Worm (Caenorhabditis elegans) whole organism, L4 larva: ENCODE results near the gene R07C12.3.

Experiments used
- F44E2.7 ChIP-seq: fragments of 200-800 bp; sonication (Bioruptor generic); IDR thresholded peaks from 2 replicates; pipeline ENCODE4 v2.1.2; 2022; ENCODE audit warnings: missing genetic modification characterization, missing compliant biosample characterization
- F49E8.2 ChIP-seq: sonication (generic microtip); optimal IDR thresholded peaks from 2 replicates; lab custom pipeline; 2016; ENCODE audit warnings: missing compliant biosample characterization, mild to moderate bottlenecking, missing genetic modification characterization, borderline replicate concordance
- T26A8.4 ChIP-seq: fragments of 200-800 bp; sonication (Bioruptor generic); IDR thresholded peaks from 2 replicates; pipeline ENCODE4 v1.3.6; 2022; ENCODE audit warnings: missing genetic modification characterization, missing compliant biosample characterization
- Y105C5A.15 ChIP-seq: fragments of 200-800 bp; sonication (Bioruptor generic); IDR thresholded peaks from 2 replicates; pipeline ENCODE4 v1.3.6; 2022; ENCODE audit warnings: missing genetic modification characterization, missing compliant biosample characterization
- Y48G9A.11 ChIP-seq: fragments of 200-800 bp; sonication (Bioruptor generic); IDR thresholded peaks from 2 replicates; pipeline ENCODE4 v1.3.6; 2022; ENCODE audit warnings: missing genetic modification reagents, missing genetic modification characterization, missing compliant biosample characterization
- Y5F2A.4 ChIP-seq: fragments of 200-800 bp; sonication (Bioruptor generic); optimal IDR thresholded peaks from 2 replicates; lab custom pipeline; 2018; ENCODE audit warnings: mild to moderate bottlenecking, missing genetic modification characterization, missing compliant biosample characterization
- ZK337.2 ChIP-seq: fragments of 200-800 bp; sonication (Bioruptor generic); IDR thresholded peaks from 2 replicates; pipeline ENCODE4 v1.3.6; 2022; ENCODE audit warnings: missing genetic modification reagents, missing genetic modification characterization, missing compliant biosample characterization
- ama-1 ChIP-seq: fragments of 150-350 bp; optimal IDR thresholded peaks from 2 replicates; lab custom pipeline; 2014; ENCODE audit warnings: inconsistent platforms, mixed read lengths
- arid-1 ChIP-seq: fragments of 200-800 bp; sonication (Bioruptor generic); conservative IDR thresholded peaks from 2 replicates; pipeline ENCODE4 v1.3.6; 2022; ENCODE audit warnings: missing genetic modification reagents, missing genetic modification characterization, missing compliant biosample characterization
- ceh-20 ChIP-seq: fragments of 200-800 bp; sonication (Bioruptor generic); IDR thresholded peaks from 2 replicates; pipeline ENCODE4 v1.3.6; 2022; ENCODE audit warnings: missing genetic modification reagents, missing genetic modification characterization, missing compliant biosample characterization
- ceh-62 ChIP-seq: sonication (generic microtip); optimal IDR thresholded peaks from 2 replicates; lab custom pipeline; 2017; ENCODE audit warnings: missing biosample characterization, missing genetic modification characterization
- ces-1 ChIP-seq: fragments of 150-350 bp; sonication (generic microtip); optimal IDR thresholded peaks from 4 replicates; lab custom pipeline; 2014; ENCODE audit warnings: missing biosample characterization, missing genetic modification reagents, missing genetic modification characterization
- cey-2 ChIP-seq: sonication (generic microtip); optimal IDR thresholded peaks from 3 replicates; lab custom pipeline; 2017; ENCODE audit warnings: missing genetic modification characterization, mild to moderate bottlenecking, missing compliant biosample characterization, antibody characterized with exemption, borderline replicate concordance; ENCODE audit not compliant: insufficient read depth
- dmd-6 ChIP-seq: fragments of 200-800 bp; sonication (Bioruptor generic); IDR thresholded peaks from 2 replicates; pipeline ENCODE4 v1.3.6; 2022; ENCODE audit warnings: missing genetic modification reagents, missing genetic modification characterization, missing compliant biosample characterization
- dmd-8 ChIP-seq: fragments of 200-800 bp; sonication (Bioruptor generic); IDR thresholded peaks from 2 replicates; pipeline ENCODE4 v1.3.6; 2022; ENCODE audit warnings: missing genetic modification characterization, missing compliant biosample characterization
- dpl-1 ChIP-seq: fragments of 150-350 bp; optimal IDR thresholded peaks from 2 replicates; lab custom pipeline; 2014; ENCODE audit warnings: missing biosample characterization, missing genetic modification reagents, missing genetic modification characterization
- duxl-1 ChIP-seq: sonication (generic microtip); optimal IDR thresholded peaks from 2 replicates; lab custom pipeline; 2016; ENCODE audit warnings: mild to moderate bottlenecking, missing genetic modification characterization, moderate library complexity, missing compliant biosample characterization; ENCODE audit not compliant: poor library complexity
- egl-43 ChIP-seq: fragments of 200-800 bp; sonication (Bioruptor generic); IDR thresholded peaks from 2 replicates; pipeline ENCODE4 v1.3.6; 2022; ENCODE audit warnings: missing genetic modification reagents, missing genetic modification characterization, missing compliant biosample characterization
- fkh-10 ChIP-seq: fragments of 150-350 bp; optimal IDR thresholded peaks from 2 replicates; lab custom pipeline; 2014; ENCODE audit warnings: missing biosample characterization, missing genetic modification reagents, missing genetic modification characterization
- gei-8 ChIP-seq: fragments of 200-800 bp; sonication (Bioruptor generic); optimal IDR thresholded peaks from 2 replicates; lab custom pipeline; 2018; ENCODE audit warnings: mild to moderate bottlenecking, missing genetic modification characterization, missing compliant biosample characterization
- hlh-30 ChIP-seq: sonication (generic microtip); optimal IDR thresholded peaks from 2 replicates; lab custom pipeline; 2017; ENCODE audit warnings: antibody characterized with exemption, mild to moderate bottlenecking, missing genetic modification characterization, missing compliant biosample characterization; ENCODE audit not compliant: insufficient read depth
- lim-7 ChIP-seq: fragments of 200-800 bp; sonication (Bioruptor generic); IDR thresholded peaks from 2 replicates; pipeline ENCODE4 v1.3.6; 2022; ENCODE audit warnings: missing genetic modification characterization, missing compliant biosample characterization
- lin-13 ChIP-seq: fragments of 150-350 bp; optimal IDR thresholded peaks from 2 replicates; lab custom pipeline; 2014; ENCODE audit warnings: missing biosample characterization, missing genetic modification reagents, missing genetic modification characterization
- lin-15B ChIP-seq: fragments of 150-350 bp; sonication (generic microtip); optimal IDR thresholded peaks from 3 replicates; lab custom pipeline; 2014; ENCODE audit warnings: missing biosample characterization, missing genetic modification characterization
- lin-29 ChIP-seq: fragments of 200-800 bp; sonication (Bioruptor generic); IDR thresholded peaks from 2 replicates; pipeline ENCODE4 v1.3.6; 2022; ENCODE audit warnings: missing genetic modification reagents, missing genetic modification characterization, missing compliant biosample characterization
- lin-39 ChIP-seq: fragments of 150-350 bp; optimal IDR thresholded peaks from 2 replicates; lab custom pipeline; 2014; ENCODE audit warnings: missing biosample characterization, missing genetic modification reagents, missing genetic modification characterization
- lir-3 ChIP-seq: sonication (generic microtip); optimal IDR thresholded peaks from 2 replicates; lab custom pipeline; 2016; ENCODE audit warnings: mild to moderate bottlenecking, missing genetic modification characterization, missing compliant biosample characterization
- mep-1 ChIP-seq: fragments of 150-350 bp; sonication (generic microtip); optimal IDR thresholded peaks from 3 replicates; lab custom pipeline; 2014; ENCODE audit warnings: missing biosample characterization, missing genetic modification characterization
- nhr-10 ChIP-seq: fragments of 150-350 bp; optimal IDR thresholded peaks from 2 replicates; lab custom pipeline; 2014; ENCODE audit warnings: missing biosample characterization, missing genetic modification characterization
- nhr-102 ChIP-seq: sonication (generic microtip); optimal IDR thresholded peaks from 2 replicates; lab custom pipeline; 2016; ENCODE audit warnings: mild to moderate bottlenecking, missing genetic modification characterization, moderate library complexity, missing compliant biosample characterization
- nhr-111 ChIP-seq: fragments of 200-800 bp; sonication (Bioruptor generic); optimal IDR thresholded peaks from 2 replicates; lab custom pipeline; 2018; ENCODE audit warnings: mild to moderate bottlenecking, missing genetic modification characterization, missing compliant biosample characterization
- nhr-237 ChIP-seq: sonication (generic microtip); optimal IDR thresholded peaks from 2 replicates; lab custom pipeline; 2017; ENCODE audit warnings: missing biosample characterization, missing genetic modification characterization
- nhr-76 ChIP-seq: fragments of 150-350 bp; optimal IDR thresholded peaks from 2 replicates; lab custom pipeline; 2014; ENCODE audit warnings: missing biosample characterization, missing genetic modification characterization
- nhr-77 ChIP-seq: fragments of 150-350 bp; optimal IDR thresholded peaks from 2 replicates; lab custom pipeline; 2014; ENCODE audit warnings: missing biosample characterization, missing genetic modification characterization
- pqm-1 ChIP-seq: sonication (generic microtip); optimal IDR thresholded peaks from 2 replicates; lab custom pipeline; 2017; ENCODE audit warnings: missing biosample characterization, missing genetic modification characterization
- snpc-1.2 ChIP-seq: fragments of 200-800 bp; sonication (Bioruptor generic); IDR thresholded peaks from 2 replicates; pipeline ENCODE4 v1.3.6; 2022; ENCODE audit warnings: missing genetic modification reagents, missing genetic modification characterization, missing compliant biosample characterization
- snpc-4 ChIP-seq: fragments of 150-350 bp; optimal IDR thresholded peaks from 2 replicates; lab custom pipeline; 2014; ENCODE audit warnings: missing biosample characterization, missing genetic modification characterization
- spr-1 ChIP-seq: sonication (generic microtip); optimal IDR thresholded peaks from 2 replicates; lab custom pipeline; 2016; ENCODE audit warnings: mild to moderate bottlenecking, missing genetic modification characterization, missing compliant biosample characterization
- zfp-2 ChIP-seq: sonication (generic microtip); optimal IDR thresholded peaks from 2 replicates; lab custom pipeline; 2016; ENCODE audit warnings: mild to moderate bottlenecking, missing genetic modification characterization, missing compliant biosample characterization
- ztf-11 ChIP-seq: fragments of 150-350 bp; optimal IDR thresholded peaks from 2 replicates; lab custom pipeline; 2014; ENCODE audit warnings: missing biosample characterization, missing genetic modification characterization

R07C12.3 gene

DNA sequence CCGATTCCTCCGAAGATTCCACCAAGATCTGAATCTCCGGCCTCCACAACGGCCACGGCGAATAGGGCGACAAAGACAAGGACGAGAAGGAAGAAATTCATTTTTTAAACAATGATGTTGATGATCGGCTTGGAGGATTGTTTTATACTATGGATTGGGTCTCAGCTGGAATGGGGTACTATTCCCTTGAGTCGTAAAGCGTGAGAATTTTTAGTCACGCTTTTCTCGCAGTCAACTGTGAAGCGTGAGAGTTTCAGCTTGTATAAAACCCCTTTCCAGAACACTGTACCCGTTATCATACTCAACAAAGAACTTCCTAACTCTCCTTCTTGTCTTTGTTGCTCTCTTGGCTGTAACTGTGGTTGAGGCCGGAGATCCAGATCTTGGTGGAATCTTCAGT lies 30.4 kb upstream of the R07C12.3 start, which contains the start of gene F49F1.15:
Gene F49F1.15 (minus strand): TSS at position 101 of the 400 bp plus-strand sequence.
- TF ChIP-seq lin-29 (no peak), Y105C5A.15 (GFP tag; lab: Robert Waterston, UW) (no peak), lin-13 (no peak), F44E2.7 (no peak), nhr-10 (tag; lab: Kevin White, UChicago) (no peak), dmd-6 (no peak), Y48G9A.11 (no peak), Y5F2A.4 (GFP tag; lab: Kevin White, UChicago) (no peak), fkh-10 (GFP tag; lab: Kevin White, UChicago) (no peak), arid-1 (GFP tag; lab: Robert Waterston, UW) (no peak), ces-1 (no peak), nhr-237 (tag; lab: Kevin White, UChicago) (no peak), nhr-111 (GFP tag; lab: Kevin White, UChicago) (no peak), ZK337.2 (GFP tag; lab: Robert Waterston, UW) (no peak)

ce11 chrIV:4115634-4116033 lies 29.2 kb upstream of the R07C12.3 start, which contains the start of the genes F49F1.4 and F49F1.2:
Gene F49F1.4 (minus strand): TSS chrIV:4115734.
Gene F49F1.2 (plus strand): TSS chrIV:4115943.
- no peak for TF ChIP-seq spr-1 (tag; lab: Kevin White, UChicago)
- no peak for TF ChIP-seq mep-1 (tag; lab: Kevin White, UChicago)
- TF ChIP-seq hlh-30 (tag; lab: Kevin White, UChicago), result no peak
- no peak for TF ChIP-seq lin-15B (tag; lab: Kevin White, UChicago)
- TF ChIP-seq duxl-1 (tag; lab: Kevin White, UChicago), result no peak
- no peak for TF ChIP-seq egl-43 (GFP tag; lab: Robert Waterston, UW)
- no peak for TF ChIP-seq nhr-77
- TF ChIP-seq cey-2, result no peak
- TF ChIP-seq lin-39 (tag; lab: Kevin White, UChicago), result no peak

DNA sequence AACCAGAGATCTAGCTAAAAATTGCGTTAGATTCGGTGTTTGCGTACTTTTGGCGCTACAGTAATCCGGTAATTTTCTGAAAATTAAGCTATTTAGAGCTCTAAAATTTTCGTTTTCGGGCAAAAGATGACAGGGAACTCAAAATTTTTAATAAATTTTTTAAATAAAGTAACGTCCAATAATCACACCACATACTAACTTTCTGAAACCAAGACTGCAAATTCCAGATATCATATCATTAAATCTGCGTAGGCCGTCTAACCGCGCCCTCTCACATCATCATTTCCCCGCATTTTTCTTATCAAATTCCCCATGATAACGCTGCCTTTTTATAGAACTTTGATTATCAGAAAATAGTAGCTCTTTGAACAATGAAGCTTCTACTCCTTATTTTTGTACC lies 27.5 kb upstream of the R07C12.3 start, which contains the start of gene drd-50:
Gene drd-50 (plus strand): TSS at position 301 of the 400 bp plus-strand sequence.
- TF ChIP-seq pqm-1 (peak; percentile 42), snpc-1.2 (GFP tag; lab: Robert Waterston, UW) (no peak), lin-15B (tag; lab: Kevin White, UChicago) (no peak), ama-1 (lab: Kevin White, UChicago) (no peak)
- TF ChIP-seq, all 104 proteins: peak for 1

DNA sequence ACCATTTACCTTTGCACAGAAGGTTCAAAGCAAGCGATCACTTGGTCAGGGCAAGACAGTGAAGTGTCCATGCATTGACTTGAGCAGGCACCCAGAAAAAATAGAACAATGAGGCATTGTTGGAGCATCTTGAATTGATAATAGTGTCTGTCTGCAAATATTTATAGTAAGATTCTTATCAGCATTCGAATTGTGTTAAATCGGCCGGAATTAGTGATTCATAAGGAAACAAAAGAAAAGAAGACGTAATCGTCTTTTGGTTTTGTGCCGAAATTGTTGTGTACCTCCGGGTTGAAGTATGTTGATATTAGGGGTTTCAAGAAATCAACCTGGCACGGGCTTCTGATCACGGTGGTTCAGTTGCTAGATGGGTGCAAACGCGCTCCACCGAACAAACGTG lies 24.6 kb upstream of the R07C12.3 start, which contains the start of gene F49F1.5:
Gene F49F1.5 (minus strand): TSS at position 153 of the 400 bp plus-strand sequence.
- TF ChIP-seq nhr-111 (GFP tag; lab: Kevin White, UChicago) (no peak), dpl-1 (GFP tag; lab: Kevin White, UChicago) (no peak), zfp-2 (tag; lab: Kevin White, UChicago) (no peak), Y5F2A.4 (GFP tag; lab: Kevin White, UChicago) (no peak), nhr-76 (tag; lab: Kevin White, UChicago) (no peak), lim-7 (GFP tag; lab: Robert Waterston, UW) (no peak), nhr-102 (tag; lab: Kevin White, UChicago) (no peak), mep-1 (tag; lab: Kevin White, UChicago) (no peak), snpc-4 (tag; lab: Kevin White, UChicago) (no peak), ztf-11 (tag; lab: Kevin White, UChicago) (no peak), lir-3 (tag; lab: Kevin White, UChicago) (no peak), dmd-8 (no peak), ces-1 (no peak), ceh-20 (GFP tag; lab: Robert Waterston, UW) (no peak), F49E8.2 (tag; lab: Kevin White, UChicago) (no peak), nhr-237 (tag; lab: Kevin White, UChicago) (no peak), T26A8.4 (GFP tag; lab: Robert Waterston, UW) (no peak), gei-8 (no peak), ceh-62 (tag; lab: Kevin White, UChicago) (no peak)
